Worm (Caenorhabditis elegans): ENCODE measurements around the gene srt-65.

The srt-65 gene

DNA sequence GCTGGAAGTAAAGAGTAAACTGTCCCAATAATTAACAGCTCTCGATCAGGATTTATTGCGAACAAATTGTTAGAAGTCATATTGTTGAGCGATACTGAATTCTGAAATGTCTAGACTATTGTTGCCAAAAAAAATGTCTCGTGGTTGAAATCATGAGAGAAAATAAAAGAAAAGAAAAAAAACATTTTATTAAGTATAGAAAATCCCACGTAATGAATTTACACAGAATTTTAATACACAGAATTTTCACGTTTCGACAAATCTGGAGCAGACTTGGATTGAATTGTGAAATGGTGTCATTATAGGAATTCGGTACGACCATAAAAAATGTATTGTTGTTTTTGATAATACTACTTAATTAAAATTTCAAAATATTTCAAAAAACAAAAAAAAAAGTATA, at the start of gene srt-65:
Gene srt-65 (minus strand): TSS at position 101 of the 400 bp plus-strand sequence.
- TF ChIP-seq sea-1 (GFP tag; conservative IDR thresholded peaks at IDR 0.05): no peak
- no peak for TF ChIP-seq hmbx-1 (tag; optimal IDR thresholded peaks at IDR 0.05)
- no peak for TF ChIP-seq hnd-1 (tag; optimal IDR thresholded peaks at IDR 0.05)
- no peak for TF ChIP-seq ceh-36 (tag; optimal IDR thresholded peaks at IDR 0.05)
- TF ChIP-seq tbx-11 (GFP tag; IDR thresholded peaks at IDR 0.05): no peak
- TF ChIP-seq scrt-1 (GFP tag; IDR thresholded peaks at IDR 0.05): no peak
- TF ChIP-seq tbx-37 (GFP tag; conservative IDR thresholded peaks at IDR 0.05): no peak
- no peak for TF ChIP-seq F13C5.2 (tag; optimal IDR thresholded peaks at IDR 0.05)
- TF ChIP-seq B0310.2 (tag; optimal IDR thresholded peaks at IDR 0.05): no peak
- TF ChIP-seq ama-1 (optimal IDR thresholded peaks at IDR 0.05): no peak
- no peak for TF ChIP-seq flt-1 (GFP tag; IDR thresholded peaks at IDR 0.05)

DNA sequence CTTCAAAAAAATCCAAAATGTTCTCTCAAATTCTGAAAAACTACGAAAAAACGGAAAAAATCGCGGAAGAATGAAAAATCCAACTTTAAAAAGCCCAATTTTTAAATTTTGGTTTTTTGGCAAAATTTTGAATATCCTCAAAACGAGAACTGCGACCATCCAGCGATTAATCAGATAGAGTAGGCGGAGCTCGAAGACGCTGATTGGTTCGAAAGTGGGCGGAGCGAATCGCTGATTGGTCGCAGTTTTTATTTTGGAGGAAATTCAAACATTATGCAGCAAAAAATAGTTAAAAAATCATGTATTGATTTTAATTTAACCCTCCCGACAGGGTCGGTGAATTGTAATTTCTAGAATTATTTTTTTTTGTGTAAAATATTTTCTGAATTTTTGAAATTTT, 40.9 kb upstream of the srt-65 start:
- TF ChIP-seq B0310.2 (tag; optimal IDR thresholded peaks at IDR 0.05) (no peak), ceh-13 (GFP tag; optimal IDR thresholded peaks at IDR 0.05) (no peak), tbx-11 (GFP tag; IDR thresholded peaks at IDR 0.05) (no peak), scrt-1 (GFP tag; IDR thresholded peaks at IDR 0.05) (no peak), hnd-1 (tag; optimal IDR thresholded peaks at IDR 0.05) (no peak), ama-1 (optimal IDR thresholded peaks at IDR 0.05) (no peak), hmbx-1 (tag; optimal IDR thresholded peaks at IDR 0.05) (no peak), flt-1 (GFP tag; IDR thresholded peaks at IDR 0.05) (no peak), hmg-4 (GFP tag; optimal IDR thresholded peaks at IDR 0.05) (no peak), ets-7 (tag; optimal IDR thresholded peaks at IDR 0.05) (no peak), aly-1 (tag; optimal IDR thresholded peaks at IDR 0.05) (no peak), sea-1 (GFP tag; conservative IDR thresholded peaks at IDR 0.05) (no peak), F13C5.2 (tag; optimal IDR thresholded peaks at IDR 0.05) (no peak), tra-4 (tag; optimal IDR thresholded peaks at IDR 0.05) (no peak)

DNA sequence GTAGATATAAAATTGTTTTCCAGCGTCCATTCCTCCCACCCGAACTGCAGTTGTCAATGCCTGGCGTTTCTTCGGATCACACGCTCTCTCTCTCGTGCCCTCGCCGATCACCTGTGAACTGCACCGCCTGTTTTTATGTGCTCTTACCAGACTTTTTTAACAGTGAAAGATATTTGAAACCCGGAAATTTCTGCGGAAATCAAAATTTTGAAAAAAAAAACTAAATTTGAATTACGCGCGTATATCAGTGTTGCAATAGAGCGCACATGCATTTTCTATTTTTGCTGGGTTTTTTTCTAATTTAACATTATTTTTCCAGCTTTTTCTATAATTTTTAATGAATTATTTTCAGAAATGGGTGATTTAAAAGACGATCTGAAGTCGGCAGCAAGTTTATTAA, 31.4 kb upstream of the srt-65 start, which contains the start of gene ttc-37:
Gene ttc-37 (plus strand): TSS at position 349 of the 400 bp plus-strand sequence.
- TF ChIP-seq ets-7 (tag; optimal IDR thresholded peaks at IDR 0.05): no peak
- no peak for TF ChIP-seq hmbx-1 (tag; optimal IDR thresholded peaks at IDR 0.05)
- TF ChIP-seq flt-1 (GFP tag; IDR thresholded peaks at IDR 0.05): no peak
- TF ChIP-seq ceh-13 (GFP tag; optimal IDR thresholded peaks at IDR 0.05): no peak
- TF ChIP-seq pes-1 (GFP tag; IDR thresholded peaks at IDR 0.05): no peak
- no peak for TF ChIP-seq ama-1 (optimal IDR thresholded peaks at IDR 0.05)
- no peak for TF ChIP-seq tra-4 (tag; optimal IDR thresholded peaks at IDR 0.05)
- TF ChIP-seq scrt-1 (GFP tag; IDR thresholded peaks at IDR 0.05): no peak
- no peak for TF ChIP-seq aly-1 (tag; optimal IDR thresholded peaks at IDR 0.05)
- TF ChIP-seq F13C5.2 (tag; optimal IDR thresholded peaks at IDR 0.05): no peak
- no peak for TF ChIP-seq hmg-4 (GFP tag; optimal IDR thresholded peaks at IDR 0.05)
- no peak for TF ChIP-seq tbx-11 (GFP tag; IDR thresholded peaks at IDR 0.05)

DNA sequence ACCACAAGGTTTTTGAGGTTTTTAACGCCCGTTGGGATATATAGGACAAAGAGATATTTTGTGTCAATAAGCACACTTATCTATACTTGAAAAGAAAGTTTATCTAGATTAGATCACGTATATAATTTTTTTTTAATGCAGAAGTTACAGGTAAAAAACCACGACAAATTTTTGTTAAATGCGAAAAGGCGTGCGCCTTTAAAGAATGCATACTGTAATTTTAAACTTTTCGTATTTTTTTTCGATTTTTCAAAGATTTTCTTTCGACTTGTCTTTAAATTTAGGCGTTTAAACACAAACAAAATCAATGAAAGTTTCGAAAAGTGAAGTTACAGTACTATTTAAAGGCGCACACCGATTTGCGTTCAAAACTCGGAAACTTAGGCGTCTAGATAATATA, 30.9 kb upstream of the srt-65 start:
- TF ChIP-seq aly-1 (tag; optimal IDR thresholded peaks at IDR 0.05): no peak
- no peak for TF ChIP-seq tbx-11 (GFP tag; IDR thresholded peaks at IDR 0.05)
- no peak for TF ChIP-seq flt-1 (GFP tag; IDR thresholded peaks at IDR 0.05)
- TF ChIP-seq ceh-36 (tag; optimal IDR thresholded peaks at IDR 0.05): no peak
- no peak for TF ChIP-seq pes-1 (GFP tag; IDR thresholded peaks at IDR 0.05)
- TF ChIP-seq scrt-1 (GFP tag; IDR thresholded peaks at IDR 0.05): no peak
- TF ChIP-seq hmbx-1 (tag; optimal IDR thresholded peaks at IDR 0.05): no peak
- no peak for TF ChIP-seq tbx-37 (GFP tag; conservative IDR thresholded peaks at IDR 0.05)
- no peak for TF ChIP-seq hmg-4 (GFP tag; optimal IDR thresholded peaks at IDR 0.05)
- no peak for TF ChIP-seq F13C5.2 (tag; optimal IDR thresholded peaks at IDR 0.05)
- no peak for TF ChIP-seq B0310.2 (tag; optimal IDR thresholded peaks at IDR 0.05)
- TF ChIP-seq tra-4 (tag; optimal IDR thresholded peaks at IDR 0.05): no peak
- TF ChIP-seq sea-1 (GFP tag; conservative IDR thresholded peaks at IDR 0.05): no peak
- TF ChIP-seq ceh-13 (GFP tag; optimal IDR thresholded peaks at IDR 0.05): no peak
- TF ChIP-seq ets-7 (tag; optimal IDR thresholded peaks at IDR 0.05): no peak
- no peak for TF ChIP-seq hnd-1 (tag; optimal IDR thresholded peaks at IDR 0.05)
- TF ChIP-seq ama-1 (optimal IDR thresholded peaks at IDR 0.05): no peak

DNA sequence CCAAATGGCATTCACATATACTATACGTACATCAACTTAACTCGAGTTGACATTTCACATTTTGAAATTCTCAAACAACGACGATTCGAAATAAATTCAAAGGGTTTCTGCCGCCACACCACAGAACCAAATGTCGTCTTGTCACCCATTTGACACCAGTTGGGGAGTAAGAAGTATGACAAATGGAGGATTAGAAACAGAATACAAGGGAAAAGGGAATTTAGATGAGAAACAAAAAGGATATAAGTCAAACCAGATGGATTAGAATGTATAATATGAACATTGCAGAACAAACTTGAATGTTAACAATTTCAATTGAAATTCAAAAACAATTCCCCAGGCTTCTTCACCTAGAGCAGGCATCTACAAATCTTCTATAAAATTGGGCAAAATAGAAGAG, 29.0 kb upstream of the srt-65 start:
- TF ChIP-seq tbx-11 (GFP tag; IDR thresholded peaks at IDR 0.05) (no peak), pes-1 (GFP tag; IDR thresholded peaks at IDR 0.05) (no peak), F13C5.2 (tag; optimal IDR thresholded peaks at IDR 0.05) (no peak), ceh-13 (GFP tag; optimal IDR thresholded peaks at IDR 0.05) (no peak), aly-1 (tag; optimal IDR thresholded peaks at IDR 0.05) (no peak)

DNA sequence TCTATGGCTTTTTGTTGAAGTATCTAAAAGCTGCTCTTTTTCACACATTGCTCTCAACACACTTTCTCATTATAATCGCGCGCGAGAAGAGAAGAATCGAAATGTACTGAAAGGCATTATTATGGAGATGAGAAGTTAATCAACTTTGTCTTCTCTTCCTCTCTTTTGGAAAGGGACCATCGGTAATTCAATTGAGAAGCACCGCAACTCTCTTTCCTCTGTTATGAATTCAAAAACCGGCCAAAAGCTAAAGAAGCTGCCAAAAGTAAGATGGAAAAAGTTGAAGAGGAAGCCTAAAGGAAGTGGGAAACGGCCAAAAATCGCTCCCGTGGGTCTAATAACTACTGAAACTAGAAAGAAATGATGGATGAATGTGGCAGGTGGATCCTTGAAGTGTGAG, 27.5 kb upstream of the srt-65 start:
- TF ChIP-seq aly-1 (tag; optimal IDR thresholded peaks at IDR 0.05) (no peak), hnd-1 (tag; optimal IDR thresholded peaks at IDR 0.05) (no peak), pes-1 (GFP tag; IDR thresholded peaks at IDR 0.05) (no peak), hmg-4 (GFP tag; optimal IDR thresholded peaks at IDR 0.05) (no peak), B0310.2 (tag; optimal IDR thresholded peaks at IDR 0.05) (no peak), ceh-36 (tag; optimal IDR thresholded peaks at IDR 0.05) (no peak), sea-1 (GFP tag; conservative IDR thresholded peaks at IDR 0.05) (no peak), ama-1 (optimal IDR thresholded peaks at IDR 0.05) (no peak), ceh-13 (GFP tag; optimal IDR thresholded peaks at IDR 0.05) (no peak), F13C5.2 (tag; optimal IDR thresholded peaks at IDR 0.05) (no peak), tbx-11 (GFP tag; IDR thresholded peaks at IDR 0.05) (no peak), hmbx-1 (tag; optimal IDR thresholded peaks at IDR 0.05) (no peak), ets-7 (tag; optimal IDR thresholded peaks at IDR 0.05) (no peak), scrt-1 (GFP tag; IDR thresholded peaks at IDR 0.05) (no peak), tbx-37 (GFP tag; conservative IDR thresholded peaks at IDR 0.05) (no peak), tra-4 (tag; optimal IDR thresholded peaks at IDR 0.05) (no peak), flt-1 (GFP tag; IDR thresholded peaks at IDR 0.05) (no peak)

DNA sequence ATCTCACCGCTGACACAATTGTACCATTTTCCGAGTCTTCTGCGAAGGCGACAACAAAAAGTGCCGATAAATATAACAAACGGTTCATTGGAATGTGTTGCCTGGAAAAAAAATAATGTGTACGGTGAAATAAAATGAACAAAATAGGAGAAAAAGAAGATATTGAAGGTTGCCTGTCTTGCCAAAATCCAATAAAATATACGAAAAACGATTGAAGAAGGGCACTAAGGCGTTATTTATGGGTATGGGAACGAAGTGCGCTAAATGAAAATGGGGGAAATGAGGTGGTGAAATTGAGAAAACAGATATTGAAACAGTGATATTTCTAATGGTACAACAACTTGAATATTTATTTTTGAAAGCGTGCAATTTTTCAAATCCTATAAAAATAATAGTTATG, 25.5 kb upstream of the srt-65 start, which contains the start of gene Y47A7.2:
Gene Y47A7.2 (minus strand): TSS at position 101 of the 400 bp plus-strand sequence.
- TF ChIP-seq sea-1 (GFP tag; conservative IDR thresholded peaks at IDR 0.05) (no peak), hmg-4 (GFP tag; optimal IDR thresholded peaks at IDR 0.05) (no peak), hnd-1 (tag; optimal IDR thresholded peaks at IDR 0.05) (no peak), flt-1 (GFP tag; IDR thresholded peaks at IDR 0.05) (no peak), aly-1 (tag; optimal IDR thresholded peaks at IDR 0.05) (no peak), F13C5.2 (tag; optimal IDR thresholded peaks at IDR 0.05) (no peak), scrt-1 (GFP tag; IDR thresholded peaks at IDR 0.05) (no peak), tbx-11 (GFP tag; IDR thresholded peaks at IDR 0.05) (no peak), tbx-37 (GFP tag; conservative IDR thresholded peaks at IDR 0.05) (no peak), B0310.2 (tag; optimal IDR thresholded peaks at IDR 0.05) (no peak), pes-1 (GFP tag; IDR thresholded peaks at IDR 0.05) (no peak), tra-4 (tag; optimal IDR thresholded peaks at IDR 0.05) (no peak)

All from whole organism, early embryonic.